Worm (Caenorhabditis elegans): ENCODE results near the gene ram-5.
"Not testable (repeated sequence)": the region's sequence is repeated elsewhere in the genome, so short reads cannot be mapped to it uniquely, and the experiment has no call there.

Gene ram-5

DNA sequence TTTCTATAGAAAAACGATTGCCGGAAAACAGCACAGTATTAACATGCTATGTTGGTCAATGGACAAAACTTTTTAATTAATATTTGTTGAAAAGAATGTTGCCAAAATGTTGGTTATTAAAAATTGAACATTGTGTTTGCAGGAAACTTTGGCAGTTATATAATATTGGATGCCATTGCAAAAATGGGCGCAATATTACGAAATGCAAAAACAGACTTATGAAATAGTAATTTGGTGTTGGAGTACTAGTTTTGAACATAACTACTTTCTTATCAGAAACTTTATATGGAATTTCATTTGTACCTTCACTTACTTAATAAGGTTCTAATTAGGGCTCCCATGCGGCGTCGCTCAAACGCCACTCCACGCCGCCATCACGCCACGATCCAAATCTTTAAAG lies 39.6 kb upstream of the ram-5 start:
- TF ChIP-seq ztf-23 (GFP tag; IDR thresholded peaks at IDR 0.05) = no peak
- no peak for TF ChIP-seq T22C8.4 (GFP tag; IDR thresholded peaks at IDR 0.05)
- TF ChIP-seq cog-1 (tag; optimal IDR thresholded peaks at IDR 0.05) = no peak
- no peak for TF ChIP-seq ztf-29 (GFP tag; IDR thresholded peaks at IDR 0.05)
- TF ChIP-seq klf-2 (GFP tag; conservative IDR thresholded peaks at IDR 0.05) = no peak
- TF ChIP-seq tab-1 (GFP tag; IDR thresholded peaks at IDR 0.05) = no peak
- no peak for TF ChIP-seq flt-1 (GFP tag; IDR thresholded peaks at IDR 0.05)
- no peak for TF ChIP-seq med-1 (GFP tag; optimal IDR thresholded peaks at IDR 0.05; ENCODE audit: insufficient read depth)
- TF ChIP-seq ref-1 (GFP tag; conservative IDR thresholded peaks at IDR 0.05) = no peak

DNA sequence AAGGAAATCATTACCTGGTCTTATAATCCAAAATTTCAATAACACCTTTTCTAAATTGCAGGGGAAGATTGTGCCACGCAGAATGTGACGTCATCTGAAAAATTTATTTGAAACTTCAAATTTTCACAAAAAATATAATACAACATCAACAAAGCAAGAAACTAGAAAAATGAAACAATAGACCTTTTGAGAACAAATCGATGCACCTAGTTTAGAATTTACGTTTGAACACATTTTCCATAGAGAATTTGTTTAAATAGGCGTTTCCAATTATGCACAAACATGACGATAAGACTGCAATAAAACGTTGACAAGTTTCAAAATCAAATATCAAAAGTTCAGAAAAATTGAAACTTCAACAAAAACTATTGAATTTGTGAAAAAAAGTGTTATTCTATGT lies 37.1 kb upstream of the ram-5 start, which contains the start of gene fbxa-141:
TSS of gene fbxa-141 (minus strand) at position 101 of the 400 bp plus-strand sequence.
- TF ChIP-seq ref-1 (GFP tag; conservative IDR thresholded peaks at IDR 0.05) (no peak), flt-1 (GFP tag; IDR thresholded peaks at IDR 0.05) (no peak), ztf-23 (GFP tag; IDR thresholded peaks at IDR 0.05) (no peak), tab-1 (GFP tag; IDR thresholded peaks at IDR 0.05) (no peak), ztf-29 (GFP tag; IDR thresholded peaks at IDR 0.05) (no peak), T22C8.4 (GFP tag; IDR thresholded peaks at IDR 0.05) (no peak), med-1 (GFP tag; optimal IDR thresholded peaks at IDR 0.05; ENCODE audit: insufficient read depth) (no peak), klf-2 (GFP tag; conservative IDR thresholded peaks at IDR 0.05) (no peak), cog-1 (tag; optimal IDR thresholded peaks at IDR 0.05) (no peak)

- peak; percentile 54; the same call in 1 of the 2 replicates for TF ChIP-seq T22C8.4 (GFP tag; IDR thresholded peaks at IDR 0.05)
- no peak for TF ChIP-seq klf-2 (GFP tag; conservative IDR thresholded peaks at IDR 0.05)
Observed at ce11 chrX:14513462-14513861, 36.5 kb upstream of the ram-5 start.

DNA sequence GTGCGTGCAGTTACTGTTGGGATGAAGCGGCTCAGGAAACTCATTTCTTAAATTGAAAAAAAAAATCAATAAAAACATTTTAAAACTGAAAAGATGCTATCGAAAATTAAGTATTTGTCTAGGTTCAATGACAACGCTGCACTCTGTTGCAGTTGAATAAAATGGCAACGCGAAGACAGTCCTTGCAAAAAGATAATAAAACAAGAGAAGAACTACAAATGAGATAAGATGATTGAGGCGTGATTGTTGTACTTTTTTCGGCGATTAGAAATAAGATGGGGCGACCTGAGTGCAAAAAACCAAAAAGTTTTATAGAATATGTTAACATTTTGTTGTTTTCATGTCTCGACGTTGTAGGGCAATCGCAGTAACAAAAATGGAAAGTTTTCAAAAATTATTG lies 34.9 kb upstream of the ram-5 start, which contains the start of gene gcsh-1:
TSS of gene gcsh-1 (minus strand) at position 46 of the 400 bp plus-strand sequence.
- no peak for TF ChIP-seq T22C8.4 (GFP tag; IDR thresholded peaks at IDR 0.05)
- no peak for TF ChIP-seq cog-1 (tag; optimal IDR thresholded peaks at IDR 0.05)
- TF ChIP-seq flt-1 (GFP tag; IDR thresholded peaks at IDR 0.05) = no peak
- no peak for TF ChIP-seq tab-1 (GFP tag; IDR thresholded peaks at IDR 0.05)
- no peak for TF ChIP-seq med-1 (GFP tag; optimal IDR thresholded peaks at IDR 0.05; ENCODE audit: insufficient read depth)
- no peak for TF ChIP-seq klf-2 (GFP tag; conservative IDR thresholded peaks at IDR 0.05)
- no peak for TF ChIP-seq ztf-29 (GFP tag; IDR thresholded peaks at IDR 0.05)
- TF ChIP-seq ref-1 (GFP tag; conservative IDR thresholded peaks at IDR 0.05) = no peak
- TF ChIP-seq ztf-23 (GFP tag; IDR thresholded peaks at IDR 0.05) = no peak

DNA sequence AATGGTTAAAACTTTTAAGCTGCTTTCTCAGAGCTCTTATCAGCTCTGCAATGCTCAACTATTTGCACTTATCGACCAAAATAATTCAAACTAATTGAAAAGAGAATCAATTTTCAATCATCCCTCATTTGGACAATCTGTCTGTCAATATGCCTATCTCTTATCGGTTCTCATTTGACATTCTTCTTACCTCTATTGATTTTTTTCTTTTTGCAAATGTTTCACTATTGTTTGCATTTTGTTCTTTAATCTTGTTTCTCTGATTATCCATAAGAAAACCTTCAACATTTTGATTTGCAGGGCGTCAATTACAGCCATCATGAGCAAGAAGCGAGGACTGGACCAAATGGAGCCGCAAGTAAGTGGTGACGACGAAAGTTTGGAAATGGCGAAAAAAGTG lies 33.4 kb upstream of the ram-5 start, which contains the start of gene D1025.10:
TSS of gene D1025.10 (plus strand) at position 301 of the 400 bp plus-strand sequence.
- no peak for TF ChIP-seq cog-1 (tag; optimal IDR thresholded peaks at IDR 0.05)
- TF ChIP-seq tab-1 (GFP tag; IDR thresholded peaks at IDR 0.05) = no peak
- TF ChIP-seq flt-1 (GFP tag; IDR thresholded peaks at IDR 0.05) = no peak
- TF ChIP-seq ztf-23 (GFP tag; IDR thresholded peaks at IDR 0.05) = no peak
- no peak for TF ChIP-seq med-1 (GFP tag; optimal IDR thresholded peaks at IDR 0.05; ENCODE audit: insufficient read depth)
- TF ChIP-seq ref-1 (GFP tag; conservative IDR thresholded peaks at IDR 0.05) = no peak
- TF ChIP-seq ztf-29 (GFP tag; IDR thresholded peaks at IDR 0.05) = no peak
- no peak for TF ChIP-seq klf-2 (GFP tag; conservative IDR thresholded peaks at IDR 0.05)
- no peak for TF ChIP-seq T22C8.4 (GFP tag; IDR thresholded peaks at IDR 0.05)

DNA sequence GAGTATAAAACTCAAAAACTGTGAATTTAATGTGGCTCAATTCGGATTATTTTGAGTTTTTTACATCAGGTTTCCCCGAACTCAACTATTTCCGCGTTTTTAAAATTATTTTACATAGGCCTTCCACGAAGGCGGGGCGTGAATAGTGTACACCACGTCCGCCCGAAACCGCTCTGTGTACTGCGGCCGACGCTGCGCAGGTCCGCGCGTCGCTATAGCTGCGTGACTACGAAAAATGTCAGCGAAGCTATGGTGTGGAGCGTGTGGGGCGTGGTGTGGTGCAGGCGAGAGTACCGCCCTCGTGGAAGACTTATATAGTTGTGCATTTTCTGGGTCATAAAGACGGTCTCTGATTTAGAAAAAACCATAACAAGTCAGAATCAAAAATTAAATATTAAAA lies 32.1 kb upstream of the ram-5 start:
- TF ChIP-seq tab-1 (GFP tag; IDR thresholded peaks at IDR 0.05) (no peak), ref-1 (GFP tag; conservative IDR thresholded peaks at IDR 0.05) (no peak), ztf-29 (GFP tag; IDR thresholded peaks at IDR 0.05) (no peak)

DNA sequence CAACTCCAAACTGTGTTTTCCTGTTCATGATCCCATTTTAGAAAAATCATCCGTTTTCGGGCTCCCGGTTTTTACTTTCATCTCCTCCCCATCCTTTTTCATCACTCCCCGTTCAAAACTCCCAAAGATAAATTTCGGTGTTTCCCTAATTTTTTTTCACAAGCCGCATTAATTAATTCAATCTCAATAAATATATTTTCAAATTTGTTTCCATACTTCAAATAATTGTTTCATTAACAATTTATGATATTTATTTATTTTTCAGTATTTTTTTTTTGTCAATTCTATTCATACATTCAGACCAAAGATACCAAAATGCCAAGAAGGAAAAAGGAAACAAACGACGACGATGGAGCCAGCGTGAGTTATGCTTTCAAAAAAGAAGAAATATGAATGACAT lies 29.5 kb upstream of the ram-5 start, which contains the start of gene D1025.1:
TSS of gene D1025.1 (plus strand) at position 301 of the 400 bp plus-strand sequence.
- no peak for TF ChIP-seq T22C8.4 (GFP tag; IDR thresholded peaks at IDR 0.05)
- TF ChIP-seq ztf-23 (GFP tag; IDR thresholded peaks at IDR 0.05) = no peak
- no peak for TF ChIP-seq ref-1 (GFP tag; conservative IDR thresholded peaks at IDR 0.05)
- TF ChIP-seq med-1 (GFP tag; optimal IDR thresholded peaks at IDR 0.05; ENCODE audit: insufficient read depth) = no peak
- no peak for TF ChIP-seq flt-1 (GFP tag; IDR thresholded peaks at IDR 0.05)
- no peak for TF ChIP-seq klf-2 (GFP tag; conservative IDR thresholded peaks at IDR 0.05)
- no peak for TF ChIP-seq cog-1 (tag; optimal IDR thresholded peaks at IDR 0.05)
- no peak for TF ChIP-seq tab-1 (GFP tag; IDR thresholded peaks at IDR 0.05)
- no peak for TF ChIP-seq ztf-29 (GFP tag; IDR thresholded peaks at IDR 0.05)

ce11 chrX:14523275-14523674 lies 26.7 kb upstream of the ram-5 start, which contains the start of gene nspc-16:
nspc-16 (plus strand) TSS chrX:14523575.
- TF ChIP-seq T22C8.4 (GFP tag; IDR thresholded peaks at IDR 0.05) = no peak
- no peak for TF ChIP-seq ref-1 (GFP tag; conservative IDR thresholded peaks at IDR 0.05)
- no peak for TF ChIP-seq cog-1 (tag; optimal IDR thresholded peaks at IDR 0.05)
- TF ChIP-seq klf-2 (GFP tag; conservative IDR thresholded peaks at IDR 0.05) = no peak
- no peak for TF ChIP-seq ztf-29 (GFP tag; IDR thresholded peaks at IDR 0.05)
- TF ChIP-seq med-1 (GFP tag; optimal IDR thresholded peaks at IDR 0.05; ENCODE audit: insufficient read depth) = no peak
- no peak for TF ChIP-seq ztf-23 (GFP tag; IDR thresholded peaks at IDR 0.05)
- no peak for TF ChIP-seq tab-1 (GFP tag; IDR thresholded peaks at IDR 0.05)
- no peak for TF ChIP-seq flt-1 (GFP tag; IDR thresholded peaks at IDR 0.05)

DNA sequence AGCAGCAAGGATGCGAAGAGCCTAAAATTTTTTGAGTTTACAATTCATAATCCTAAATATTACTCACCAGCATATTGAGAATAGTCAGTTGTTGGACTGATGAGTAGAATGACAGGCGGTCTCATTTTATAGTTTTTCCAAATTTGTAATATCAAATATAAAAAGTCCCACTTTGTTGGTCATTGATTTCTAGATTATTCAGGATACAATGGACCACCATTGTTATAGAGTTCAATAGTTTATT lies 24.9 kb upstream of the ram-5 start, which contains the start of gene nspc-17:
TSS of gene nspc-17 (minus strand) at position 101 of the 244 bp plus-strand sequence.
- TF ChIP-seq T22C8.4, flt-1, tab-1 (GFP tag; IDR thresholded peaks at IDR 0.05): not testable (repeated sequence)

DNA sequence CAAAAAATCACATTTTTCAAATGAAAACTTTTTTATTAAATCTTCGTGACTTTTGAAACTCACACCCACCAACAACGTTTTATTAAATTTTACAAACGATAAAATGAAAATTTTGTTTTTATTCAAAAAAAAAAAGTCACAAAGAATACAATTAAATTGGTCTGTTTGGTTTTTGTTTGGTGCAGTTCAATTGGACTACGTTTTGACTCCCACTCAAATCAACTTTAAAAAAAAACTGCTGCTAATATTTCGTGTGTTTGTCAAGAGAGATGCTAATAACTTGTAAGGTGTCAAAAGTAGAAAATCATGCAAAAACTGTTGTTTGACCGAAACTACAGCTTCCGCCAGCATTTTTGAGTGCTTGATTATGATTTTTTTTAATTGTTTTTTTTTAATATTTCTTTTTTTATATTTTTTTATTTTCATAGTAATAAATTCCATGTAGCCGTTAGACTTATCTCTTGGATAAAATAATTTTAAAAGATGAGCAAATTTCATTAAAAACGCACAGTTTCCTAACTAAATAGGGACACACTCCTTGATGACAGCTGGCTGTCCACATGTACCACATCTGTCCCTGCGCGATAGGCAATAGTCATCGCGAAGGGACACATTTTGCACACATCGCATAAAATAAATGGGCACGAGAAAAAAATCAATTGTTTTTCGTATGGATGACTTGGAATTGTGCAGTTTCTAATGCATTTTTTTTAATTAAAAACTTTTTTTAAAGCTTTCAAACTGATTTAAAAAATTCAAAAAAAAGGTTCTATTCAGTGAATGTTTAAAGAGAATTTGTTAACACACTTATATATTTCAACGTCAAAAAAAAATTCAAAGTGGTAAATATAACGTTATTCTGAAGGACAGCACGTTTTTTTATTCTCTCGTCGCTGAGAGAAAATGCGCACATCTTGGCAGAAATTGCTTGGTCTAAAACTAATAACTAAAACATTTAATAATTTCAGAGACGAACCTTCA lies 24.3 kb upstream of the ram-5 start:
- TF ChIP-seq cog-1 (tag; optimal IDR thresholded peaks at IDR 0.05) = peak; percentile 99
- TF ChIP-seq ztf-23 (GFP tag; IDR thresholded peaks at IDR 0.05) = peak; percentile 89
- peak; percentile 99 for TF ChIP-seq T22C8.4 (GFP tag; IDR thresholded peaks at IDR 0.05)
- TF ChIP-seq tab-1 (GFP tag; IDR thresholded peaks at IDR 0.05) = no peak; the same call in 1 of the 2 replicates
- TF ChIP-seq med-1 (GFP tag; optimal IDR thresholded peaks at IDR 0.05; ENCODE audit: insufficient read depth) = peak; percentile 46
- TF ChIP-seq ztf-29 (GFP tag; IDR thresholded peaks at IDR 0.05) = peak; percentile 75
- peak; percentile 55; the same call in 1 of the 2 replicates for TF ChIP-seq klf-2 (GFP tag; conservative IDR thresholded peaks at IDR 0.05)
- peak; percentile 89 for TF ChIP-seq flt-1 (GFP tag; IDR thresholded peaks at IDR 0.05)
- no peak for TF ChIP-seq ref-1 (GFP tag; conservative IDR thresholded peaks at IDR 0.05)
